Fruit fly (Drosophila melanogaster) whole organism, embryonic: ENCODE results near the gene Cpr78E.
A peak's percentile ranks its signal among the peaks of the same experiment; 100 is the strongest.

Source experiments
- B-H2 ChIP-seq: fragments of 200-800 bp; sonication (Bioruptor generic); optimal IDR thresholded peaks from 2 replicates; lab custom pipeline; 2018; ENCODE audit warnings: missing biosample characterization, mild to moderate bottlenecking, missing genetic modification characterization
- Bdp1 ChIP-seq: fragments of 200-800 bp; sonication (Bioruptor generic); optimal IDR thresholded peaks from 3 replicates; lab custom pipeline; 2016; ENCODE audit warnings: missing biosample characterization, missing genetic modification characterization
- BtbVII ChIP-seq: fragments of 200-800 bp; sonication (Bioruptor generic); optimal IDR thresholded peaks from 3 replicates; lab custom pipeline; 2017; ENCODE audit warnings: missing biosample characterization, mild to moderate bottlenecking, missing genetic modification characterization
- CG10147 ChIP-seq: fragments of 200-800 bp; sonication (Bioruptor generic); optimal IDR thresholded peaks from 2 replicates; lab custom pipeline; 2019; ENCODE audit warnings: missing biosample characterization, mild to moderate bottlenecking, missing genetic modification characterization, moderate library complexity
- CG1024 ChIP-seq: fragments of 200-800 bp; sonication (Bioruptor generic); IDR thresholded peaks from 2 replicates; pipeline ENCODE4 v1.3.6; 2022; ENCODE audit warnings: missing biosample characterization, missing genetic modification characterization
- CG11247 ChIP-seq: fragments of 200-800 bp; sonication (Bioruptor generic); IDR thresholded peaks from 2 replicates; pipeline ENCODE4 v1.3.6; 2022; ENCODE audit warnings: missing biosample characterization, missing genetic modification characterization
- CG12155 ChIP-seq: fragments of 200-800 bp; sonication (Bioruptor generic); optimal IDR thresholded peaks from 3 replicates; lab custom pipeline; 2016; ENCODE audit warnings: missing biosample characterization, missing genetic modification characterization
- CG12769 ChIP-seq: fragments of 200-800 bp; sonication (Bioruptor generic); optimal IDR thresholded peaks from 2 replicates; lab custom pipeline; 2019; ENCODE audit warnings: missing biosample characterization, mild to moderate bottlenecking, missing genetic modification characterization, moderate library complexity
- CG13624 ChIP-seq: fragments of 200-800 bp; sonication (Bioruptor generic); optimal IDR thresholded peaks from 2 replicates; lab custom pipeline; 2016; ENCODE audit warnings: missing biosample characterization, missing genetic modification characterization
- CG17385 ChIP-seq: fragments of 200-800 bp; sonication (Bioruptor generic); optimal IDR thresholded peaks from 3 replicates; lab custom pipeline; 2018; ENCODE audit warnings: missing biosample characterization, mild to moderate bottlenecking, missing genetic modification characterization
- CG31365 ChIP-seq: fragments of 200-800 bp; sonication (Bioruptor generic); optimal IDR thresholded peaks from 2 replicates; lab custom pipeline; 2018; ENCODE audit warnings: missing biosample characterization, mild to moderate bottlenecking, missing genetic modification characterization
- CG42726 ChIP-seq: fragments of 200-800 bp; sonication (Bioruptor generic); IDR thresholded peaks from 2 replicates; pipeline ENCODE4 v1.3.6; 2022; ENCODE audit warnings: missing biosample characterization, missing genetic modification characterization; ENCODE audit not compliant: partially characterized antibody
- CG4820 ChIP-seq: fragments of 200-800 bp; sonication (Bioruptor generic); optimal IDR thresholded peaks from 3 replicates; lab custom pipeline; 2016; ENCODE audit warnings: missing biosample characterization, missing genetic modification characterization
- CG5180 ChIP-seq: fragments of 200-800 bp; sonication (Bioruptor generic); optimal IDR thresholded peaks from 3 replicates; lab custom pipeline; 2017; ENCODE audit warnings: missing biosample characterization, missing genetic modification characterization, mild to moderate bottlenecking, moderate library complexity, missing genetic modification reagents
- Dfd ChIP-seq, 2 experiments: fragments of >200 bp; optimal IDR thresholded peaks; 2 replicates each; lab custom pipeline; 2017; ENCODE audit warnings: missing biosample characterization in 2 of 2, missing genetic modification characterization in 2 of 2
- Doc2 ChIP-seq: fragments of 200-800 bp; sonication (Bioruptor generic); IDR thresholded peaks from 2 replicates; pipeline ENCODE4 v1.3.6; 2022; ENCODE audit warnings: missing biosample characterization, missing genetic modification characterization
- Ets65A ChIP-seq: fragments of 200-800 bp; sonication (Bioruptor generic); peaks from one replicate; lab custom pipeline; 2016; ENCODE audit warnings: missing biosample characterization, missing genetic modification characterization
- Fer3 ChIP-seq: fragments of 200-800 bp; sonication (Bioruptor generic); optimal IDR thresholded peaks from 2 replicates; lab custom pipeline; 2018; ENCODE audit warnings: missing biosample characterization, mild to moderate bottlenecking, missing genetic modification characterization, moderate library complexity
- HLHmδ ChIP-seq: fragments of 200-800 bp; sonication (Bioruptor generic); optimal IDR thresholded peaks from 2 replicates; lab custom pipeline; 2018; ENCODE audit warnings: missing biosample characterization, mild to moderate bottlenecking, missing genetic modification characterization, moderate library complexity
- NC2β ChIP-seq: fragments of 200-800 bp; sonication (Bioruptor generic); optimal IDR thresholded peaks from 2 replicates; lab custom pipeline; 2016; ENCODE audit warnings: missing biosample characterization, missing genetic modification characterization
- Opbp ChIP-seq: fragments of 200-800 bp; sonication (Bioruptor generic); IDR thresholded peaks from 3 replicates; pipeline ENCODE4 v1.3.6; 2022; ENCODE audit warnings: missing biosample characterization, missing genetic modification characterization; ENCODE audit not compliant: partially characterized antibody
- Sox102F ChIP-seq: fragments of 200-800 bp; sonication (Bioruptor generic); optimal IDR thresholded peaks from 2 replicates; lab custom pipeline; 2018; ENCODE audit warnings: missing biosample characterization, mild to moderate bottlenecking, missing genetic modification characterization, moderate library complexity
- Taf1 ChIP-seq: fragments of 200-800 bp; sonication (Bioruptor generic); IDR thresholded peaks from 2 replicates; pipeline ENCODE4 v1.3.6; 2022; ENCODE audit warnings: missing biosample characterization, missing genetic modification characterization
- Tbp ChIP-seq: fragments of >200 bp; optimal IDR thresholded peaks from 2 replicates; lab custom pipeline; 2018; ENCODE audit warnings: missing biosample characterization, missing genetic modification characterization
- Xrp1 ChIP-seq: fragments of 200-800 bp; sonication (Bioruptor generic); IDR thresholded peaks from 2 replicates; pipeline ENCODE4 v1.3.6; 2022; ENCODE audit warnings: missing biosample characterization, missing genetic modification characterization
- amos ChIP-seq: fragments of 200-800 bp; sonication (Bioruptor generic); IDR thresholded peaks from 2 replicates; pipeline ENCODE4 v1.3.6; 2022; ENCODE audit warnings: missing biosample characterization, missing genetic modification characterization; ENCODE audit not compliant: partially characterized antibody
- aop ChIP-seq: fragments of 200-800 bp; sonication (Bioruptor generic); IDR thresholded peaks from 2 replicates; pipeline ENCODE4 v1.3.6; 2022; ENCODE audit warnings: missing biosample characterization, missing genetic modification characterization
- ash1 ChIP-seq: fragments of 200-800 bp; sonication (Bioruptor generic); optimal IDR thresholded peaks from 2 replicates; lab custom pipeline; 2018; ENCODE audit warnings: missing biosample characterization, mild to moderate bottlenecking, missing genetic modification characterization
- bsh ChIP-seq, 2 experiments: fragments of 200-800 bp; sonication (Bioruptor generic); optimal IDR thresholded peaks; 2 replicates each; lab custom pipeline; 2017 to 2018; ENCODE audit warnings: mild to moderate bottlenecking in 2 of 2, missing biosample characterization in 2 of 2, missing genetic modification characterization in 2 of 2, moderate library complexity in 1 of 2
- chinmo ChIP-seq: fragments of 200-800 bp; sonication (Bioruptor generic); IDR thresholded peaks from 4 replicates; pipeline ENCODE4 v1.3.6; 2022; ENCODE audit warnings: missing biosample characterization, missing genetic modification characterization; ENCODE audit not compliant: partially characterized antibody
- corto ChIP-seq: fragments of 200-800 bp; sonication (Bioruptor generic); optimal IDR thresholded peaks from 2 replicates; lab custom pipeline; 2016; ENCODE audit warnings: missing biosample characterization, mild to moderate bottlenecking, missing genetic modification characterization, moderate library complexity
- en ChIP-seq: fragments of 200-800 bp; sonication (Bioruptor generic); optimal IDR thresholded peaks from 2 replicates; lab custom pipeline; 2016; ENCODE audit warnings: missing biosample characterization, missing genetic modification characterization
- grau ChIP-seq: fragments of 200-800 bp; optimal IDR thresholded peaks from 3 replicates; lab custom pipeline; 2019; ENCODE audit warnings: missing biosample characterization, mild to moderate bottlenecking, missing genetic modification characterization, moderate library complexity
- insv ChIP-seq, 2 experiments: fragments of 200-800 bp; sonication (Bioruptor generic); optimal IDR thresholded peaks; 3 replicates each; lab custom pipeline; 2016 to 2018; ENCODE audit warnings: missing biosample characterization in 2 of 2, missing genetic modification characterization in 2 of 2
- lbe ChIP-seq: fragments of 200-800 bp; sonication (Bioruptor generic); optimal IDR thresholded peaks from 2 replicates; lab custom pipeline; 2016; ENCODE audit warnings: missing biosample characterization, mild to moderate bottlenecking, missing genetic modification characterization
- lola ChIP-seq, 3 experiments: fragments of >200 bp in 2 of 3; fragments of 200-800 bp in 1 of 3; sonication (Bioruptor generic) in 1 of 3; optimal IDR thresholded peaks; 2 replicates each; lab custom pipeline; 2017 to 2019; ENCODE audit warnings: missing biosample characterization in 3 of 3, missing genetic modification characterization in 3 of 3, mild to moderate bottlenecking in 1 of 3, moderate library complexity in 1 of 3
- mam ChIP-seq: fragments of 200-800 bp; sonication (Bioruptor generic); optimal IDR thresholded peaks from 3 replicates; lab custom pipeline; 2016; ENCODE audit warnings: missing biosample characterization, missing genetic modification characterization
- nerfin-2 ChIP-seq: fragments of 200-800 bp; sonication (Bioruptor generic); IDR thresholded peaks from 2 replicates; pipeline ENCODE4 v1.3.6; 2022; ENCODE audit warnings: missing biosample characterization, missing genetic modification characterization; ENCODE audit not compliant: partially characterized antibody
- nom ChIP-seq: fragments of 200-800 bp; sonication (Bioruptor generic); optimal IDR thresholded peaks from 2 replicates; lab custom pipeline; 2017; ENCODE audit warnings: missing biosample characterization, missing genetic modification characterization, mild to moderate bottlenecking, moderate library complexity, missing genetic modification reagents
- salm ChIP-seq: fragments of 200-800 bp; sonication (Bioruptor generic); optimal IDR thresholded peaks from 2 replicates; lab custom pipeline; 2018; ENCODE audit warnings: missing biosample characterization, mild to moderate bottlenecking, missing genetic modification characterization
- sens ChIP-seq: fragments of 200-800 bp; sonication (Bioruptor generic); peaks from one replicate; lab custom pipeline; 2016; ENCODE audit warnings: missing biosample characterization, missing genetic modification characterization
- zfh1 ChIP-seq: fragments of 200-800 bp; sonication (Bioruptor generic); IDR thresholded peaks from 3 replicates; pipeline ENCODE4 v1.3.6; 2022; ENCODE audit warnings: missing biosample characterization, missing genetic modification characterization

The Cpr78E gene

dm6 chr3L:21666880-21667279 lies at the start of gene Cpr78E:
Gene Cpr78E, minus strand, starts transcription at chr3L:21666980.
- TF ChIP-seq CG10147 (GFP tag; lab: Kevin White, UChicago): no peak
- no peak for TF ChIP-seq Taf1 (GFP tag; lab: Robert Waterston, UW)
- no peak for TF ChIP-seq ash1 (GFP tag; lab: Kevin White, UChicago)
- no peak for TF ChIP-seq en (GFP tag; lab: Kevin White, UChicago)
- no peak for TF ChIP-seq CG31365
- TF ChIP-seq aop (GFP tag; lab: Robert Waterston, UW): no peak
- no peak for TF ChIP-seq B-H2 (GFP tag; lab: Kevin White, UChicago)
- no peak for TF ChIP-seq grau (tag; lab: Kevin White, UChicago)
- TF ChIP-seq nerfin-2 (GFP tag; lab: Robert Waterston, UW): no peak
- no peak for TF ChIP-seq CG12155 (GFP tag; lab: Kevin White, UChicago)
- TF ChIP-seq, all 482 proteins: peak for 0

dm6 chr3L:21715974-21716373 lies 49.2 kb upstream of the Cpr78E start:
- TF ChIP-seq sens (GFP tag; lab: Kevin White, UChicago) (peak; percentile 40), Sox102F (no peak), Dfd (GFP tag; optimal IDR thresholded peaks at IDR 0.05; lab: Kevin White, UChicago) (no peak)

- TF ChIP-seq nom (peak; percentile 79), lbe (peak; percentile 64), Fer3 (tag; lab: Kevin White, UChicago) (no peak), Bdp1 (GFP tag; lab: Kevin White, UChicago) (no peak), NC2β (GFP tag; lab: Kevin White, UChicago) (no peak), corto (GFP tag; lab: Kevin White, UChicago) (peak; percentile 31), bsh (GFP tag; optimal IDR thresholded peaks at IDR 0.05; lab: Kevin White, UChicago) (peak in 1 of 2 experiments; percentile 85), lola (GFP tag; optimal IDR thresholded peaks at IDR 0.05; lab: Kevin White, UChicago) (peak in 1 of 3 experiments; percentile 4), Xrp1 (GFP tag; lab: Robert Waterston, UW) (no peak), CG11247 (GFP tag; lab: Robert Waterston, UW) (no peak), sens (GFP tag; lab: Kevin White, UChicago) (peak; percentile 57), salm (tag; lab: Kevin White, UChicago) (no peak), CG12769 (no peak), CG13624 (GFP tag; lab: Kevin White, UChicago) (no peak)
These were observed 43.2 kb upstream of the Cpr78E start for dm6 chr3L:21709785-21710591.

- TF ChIP-seq CG17385 (GFP tag; lab: Kevin White, UChicago): no peak
- TF ChIP-seq Ets65A (GFP tag; lab: Kevin White, UChicago): peak; percentile 23
- TF ChIP-seq Opbp: peak; percentile 44; the same call in 1 of the 3 replicates
- TF ChIP-seq Tbp (GFP tag; lab: Kevin White, UChicago): peak; percentile 29
- peak; percentile 16 for TF ChIP-seq CG4820
- no peak for TF ChIP-seq Doc2 (GFP tag; lab: Robert Waterston, UW)
- peak in 1 of 2 experiments; percentile 78 for TF ChIP-seq insv (GFP tag; optimal IDR thresholded peaks at IDR 0.05; lab: Kevin White, UChicago)
- TF ChIP-seq CG5180 (GFP tag; lab: Kevin White, UChicago): peak; percentile 98
- 0 out of 2 replicates have a peak, but pooled peaks have one; percentile 13 for TF ChIP-seq CG42726
- peak; percentile 17 for TF ChIP-seq HLHmδ
- no peak for TF ChIP-seq mam (GFP tag; lab: Kevin White, UChicago)
- TF ChIP-seq chinmo (GFP tag; lab: Robert Waterston, UW): 0 out of 4 replicates have a peak, but pooled peaks have one; percentile 55
- 0 out of 2 replicates have a peak, but pooled peaks have one; percentile 26 for TF ChIP-seq CG1024 (GFP tag; lab: Robert Waterston, UW)
- 0 out of 2 replicates have a peak, but pooled peaks have one; percentile 14 for TF ChIP-seq amos (GFP tag; lab: Robert Waterston, UW)
- TF ChIP-seq BtbVII (GFP tag; lab: Kevin White, UChicago): no peak
- 0 out of 3 replicates have a peak, but pooled peaks have one; percentile 17 for TF ChIP-seq zfh1 (GFP tag; lab: Robert Waterston, UW)
These were observed 39.6 kb upstream of the Cpr78E start, which contains the start of gene CG32447 for dm6 chr3L:21706144-21706926. Gene CG32447, minus strand, starts transcription at chr3L:21706365.
